Worm (Caenorhabditis elegans) whole organism, L1 larva: ENCODE measurements around the gene Y53G8AL.4.

Experiments used
- aha-1 ChIP-seq: fragments of 150-350 bp; optimal IDR thresholded peaks from 2 replicates; lab custom pipeline; 2014; ENCODE audit warnings: missing biosample characterization, missing genetic modification characterization
- blmp-1 ChIP-seq: fragments of 150-350 bp; optimal IDR thresholded peaks from 2 replicates; lab custom pipeline; 2014; ENCODE audit warnings: missing biosample characterization, missing genetic modification characterization
- ceh-63 ChIP-seq: fragments of 200-800 bp; sonication (Bioruptor generic); optimal IDR thresholded peaks from 2 replicates; lab custom pipeline; 2018; ENCODE audit warnings: mild to moderate bottlenecking, missing genetic modification characterization, missing compliant biosample characterization
- ceh-88 ChIP-seq: fragments of 200-800 bp; sonication (Bioruptor generic); IDR thresholded peaks from 2 replicates; pipeline ENCODE4 v1.3.6; 2022; ENCODE audit warnings: missing genetic modification characterization, missing compliant biosample characterization
- ceh-90 ChIP-seq: sonication (generic microtip); optimal IDR thresholded peaks from 2 replicates; lab custom pipeline; 2016; ENCODE audit warnings: missing genetic modification characterization, missing compliant biosample characterization
- dpl-1 ChIP-seq, 3 experiments: fragments of 150-350 bp in 2 of 3; sonication (generic microtip) in 1 of 3; optimal IDR thresholded peaks; 2 replicates each; lab custom pipeline; 2014 to 2017; ENCODE audit warnings: missing biosample characterization in 3 of 3, missing genetic modification characterization in 3 of 3, missing genetic modification reagents in 3 of 3
- dsc-1 ChIP-seq: sonication (generic microtip); optimal IDR thresholded peaks from 2 replicates; lab custom pipeline; 2016; ENCODE audit warnings: mild to moderate bottlenecking, missing genetic modification characterization, missing compliant biosample characterization
- efl-1 ChIP-seq, 4 experiments: fragments of 150-350 bp; optimal IDR thresholded peaks in 3 of 4; peaks in 1 of 4; 1 replicate in 1 of 4; 2 replicates in 3 of 4; lab custom pipeline; 2014; ENCODE audit warnings: missing biosample characterization in 2 of 4, missing genetic modification characterization in 2 of 4, missing genetic modification reagents in 2 of 4
- efl-3 ChIP-seq: fragments of 200-800 bp; sonication (Bioruptor generic); optimal IDR thresholded peaks from 2 replicates; lab custom pipeline; 2018; ENCODE audit warnings: mild to moderate bottlenecking, missing genetic modification characterization, missing compliant biosample characterization
- egl-27 ChIP-seq, 2 experiments: fragments of 150-350 bp in 1 of 2; sonication (generic microtip); optimal IDR thresholded peaks; 3 replicates each; lab custom pipeline; 2017 to 2018; ENCODE audit warnings: missing biosample characterization in 2 of 2, missing genetic modification characterization in 2 of 2, missing genetic modification reagents in 2 of 2
- elt-2 ChIP-seq: sonication (generic microtip); optimal IDR thresholded peaks from 2 replicates; lab custom pipeline; 2016; ENCODE audit warnings: missing genetic modification characterization, mild to moderate bottlenecking, inconsistent platforms, missing compliant biosample characterization, missing genetic modification reagents
- ets-5 ChIP-seq: fragments of 200-800 bp; sonication (Bioruptor generic); IDR thresholded peaks from 2 replicates; pipeline ENCODE4 v1.3.6; 2022; ENCODE audit warnings: missing genetic modification characterization, missing compliant biosample characterization
- fkh-10 ChIP-seq: sonication (generic microtip); optimal IDR thresholded peaks from 2 replicates; lab custom pipeline; 2017; ENCODE audit warnings: missing biosample characterization, missing genetic modification reagents, missing genetic modification characterization
- fkh-4 ChIP-seq: sonication (generic microtip); optimal IDR thresholded peaks from 2 replicates; lab custom pipeline; 2016; ENCODE audit warnings: missing compliant biosample characterization, missing genetic modification characterization, borderline replicate concordance
- fkh-8 ChIP-seq: sonication (generic microtip); optimal IDR thresholded peaks from 2 replicates; lab custom pipeline; 2016; ENCODE audit warnings: mild to moderate bottlenecking, missing genetic modification characterization, missing compliant biosample characterization
- fos-1 ChIP-seq: fragments of 150-350 bp; optimal IDR thresholded peaks from 2 replicates; lab custom pipeline; 2014; ENCODE audit warnings: missing biosample characterization, missing genetic modification characterization
- grh-1 ChIP-seq: fragments of 200-800 bp; sonication (Bioruptor generic); IDR thresholded peaks from 2 replicates; pipeline ENCODE4 v1.3.6; 2022; ENCODE audit warnings: missing genetic modification reagents, missing genetic modification characterization, missing compliant biosample characterization
- irx-1 ChIP-seq: sonication (generic microtip); optimal IDR thresholded peaks from 2 replicates; lab custom pipeline; 2016; ENCODE audit warnings: missing genetic modification characterization, missing compliant biosample characterization
- isw-1 ChIP-seq: fragments of 200-800 bp; sonication (Bioruptor generic); IDR thresholded peaks from 2 replicates; pipeline ENCODE4 v1.3.6; 2022; ENCODE audit warnings: missing genetic modification characterization, missing compliant biosample characterization
- jun-1 ChIP-seq: fragments of 150-350 bp; optimal IDR thresholded peaks from 2 replicates; lab custom pipeline; 2014; ENCODE audit warnings: missing biosample characterization, missing genetic modification reagents, missing genetic modification characterization
- lin-13 ChIP-seq: fragments of 150-350 bp; optimal IDR thresholded peaks from 2 replicates; lab custom pipeline; 2014; ENCODE audit warnings: missing biosample characterization, missing genetic modification reagents, missing genetic modification characterization
- lin-14 ChIP-seq: fragments of 200-800 bp; sonication (Bioruptor generic); optimal IDR thresholded peaks from 2 replicates; lab custom pipeline; 2018; ENCODE audit warnings: mild to moderate bottlenecking, missing genetic modification characterization, moderate library complexity, missing compliant biosample characterization
- lin-35 ChIP-seq, 2 experiments: fragments of 150-350 bp; optimal IDR thresholded peaks; 2 replicates each; lab custom pipeline; 2014; ENCODE audit warnings: missing biosample characterization in 2 of 2, missing genetic modification characterization in 2 of 2, missing genetic modification reagents in 2 of 2
- lin-39 ChIP-seq: fragments of 150-350 bp; optimal IDR thresholded peaks from 2 replicates; lab custom pipeline; 2014; ENCODE audit warnings: missing biosample characterization, missing genetic modification reagents, missing genetic modification characterization
- lir-3 ChIP-seq: sonication (generic microtip); optimal IDR thresholded peaks from 2 replicates; lab custom pipeline; 2016; ENCODE audit warnings: mild to moderate bottlenecking, missing genetic modification characterization, moderate library complexity, missing compliant biosample characterization; ENCODE audit not compliant: poor library complexity
- lsy-2 ChIP-seq, 2 experiments: fragments of 150-350 bp; optimal IDR thresholded peaks; 2 replicates each; lab custom pipeline; 2014; ENCODE audit warnings: missing biosample characterization in 2 of 2, missing genetic modification characterization in 2 of 2
- mef-2 ChIP-seq: fragments of 150-350 bp; optimal IDR thresholded peaks from 2 replicates; lab custom pipeline; 2014; ENCODE audit warnings: missing biosample characterization, missing genetic modification characterization
- nhr-11 ChIP-seq: fragments of 150-350 bp; optimal IDR thresholded peaks from 2 replicates; lab custom pipeline; 2014; ENCODE audit warnings: missing biosample characterization, missing genetic modification characterization
- nhr-19 ChIP-seq: fragments of 200-800 bp; sonication (Bioruptor generic); conservative IDR thresholded peaks from 2 replicates; pipeline ENCODE4 v1.3.6; 2022; ENCODE audit warnings: missing genetic modification characterization, missing compliant biosample characterization
- nhr-237 ChIP-seq: fragments of 150-350 bp; optimal IDR thresholded peaks from 2 replicates; lab custom pipeline; 2014; ENCODE audit warnings: missing biosample characterization, missing genetic modification characterization
- nhr-28 ChIP-seq: fragments of 150-350 bp; optimal IDR thresholded peaks from 2 replicates; lab custom pipeline; 2014; ENCODE audit warnings: missing biosample characterization, missing genetic modification characterization
- nhr-47 ChIP-seq: sonication (generic microtip); optimal IDR thresholded peaks from 2 replicates; lab custom pipeline; 2016; ENCODE audit warnings: mild to moderate bottlenecking, missing genetic modification characterization, moderate library complexity, missing compliant biosample characterization
- nhr-76 ChIP-seq: sonication (generic microtip); optimal IDR thresholded peaks from 2 replicates; lab custom pipeline; 2017; ENCODE audit warnings: missing biosample characterization, missing genetic modification characterization
- nhr-77 ChIP-seq: fragments of 150-350 bp; optimal IDR thresholded peaks from 2 replicates; lab custom pipeline; 2014; ENCODE audit warnings: missing biosample characterization, missing genetic modification characterization
- nhr-85 ChIP-seq: sonication (generic microtip); peaks from one replicate; lab custom pipeline; 2016; ENCODE audit warnings: missing genetic modification characterization, inconsistent platforms, missing compliant biosample characterization
- nhr-90 ChIP-seq: sonication (generic microtip); optimal IDR thresholded peaks from 2 replicates; lab custom pipeline; 2016; ENCODE audit warnings: mild to moderate bottlenecking, missing genetic modification characterization, missing compliant biosample characterization; ENCODE audit not compliant: poor library complexity
- pag-3 ChIP-seq: sonication (generic microtip); optimal IDR thresholded peaks from 2 replicates; lab custom pipeline; 2017; ENCODE audit warnings: missing genetic modification characterization, mild to moderate bottlenecking, missing compliant biosample characterization, antibody characterized with exemption, borderline replicate concordance; ENCODE audit not compliant: insufficient read depth
- pax-3 ChIP-seq: fragments of 200-800 bp; sonication (Bioruptor generic); optimal IDR thresholded peaks from 2 replicates; lab custom pipeline; 2018; ENCODE audit warnings: mild to moderate bottlenecking, missing genetic modification characterization, moderate library complexity, missing compliant biosample characterization
- pqm-1 ChIP-seq: sonication (generic microtip); optimal IDR thresholded peaks from 3 replicates; lab custom pipeline; 2017; ENCODE audit warnings: missing biosample characterization, missing genetic modification characterization
- sup-37 ChIP-seq: fragments of 200-800 bp; sonication (Bioruptor generic); optimal IDR thresholded peaks from 2 replicates; lab custom pipeline; 2018; ENCODE audit warnings: mild to moderate bottlenecking, missing genetic modification characterization, missing compliant biosample characterization
- tlp-1 ChIP-seq: fragments of 150-350 bp; optimal IDR thresholded peaks from 2 replicates; lab custom pipeline; 2014; ENCODE audit warnings: missing biosample characterization, missing genetic modification characterization
- unc-130 ChIP-seq: fragments of 150-350 bp; optimal IDR thresholded peaks from 2 replicates; lab custom pipeline; 2017; ENCODE audit warnings: missing biosample characterization, missing genetic modification characterization, inconsistent platforms
- unc-86 ChIP-seq: sonication (generic microtip); optimal IDR thresholded peaks from 2 replicates; lab custom pipeline; 2016; ENCODE audit warnings: missing genetic modification characterization, missing compliant biosample characterization
- ztf-11 ChIP-seq, 2 experiments: sonication (generic microtip); optimal IDR thresholded peaks; 2 replicates each; lab custom pipeline; 2016 to 2017; ENCODE audit warnings: missing genetic modification characterization in 2 of 2, missing biosample characterization in 1 of 2, missing compliant biosample characterization in 1 of 2

Y53G8AL.4 gene

ce11 chrIII:3255575-3255974, 5.1 kb upstream of the Y53G8AL.4 start, which contains the start of gene Y53G8AM.4:
Gene Y53G8AM.4 (minus strand): TSS chrIII:3255675.
- TF ChIP-seq egl-27 (tag; optimal IDR thresholded peaks at IDR 0.05; lab: Kevin White, UChicago), result no peak
- no peak for TF ChIP-seq efl-3 (GFP tag; lab: Kevin White, UChicago)
- TF ChIP-seq pag-3 (tag; lab: Kevin White, UChicago), result no peak
- TF ChIP-seq sup-37 (GFP tag; lab: Kevin White, UChicago), result no peak
- TF ChIP-seq lin-13 (GFP tag; lab: Kevin White, UChicago), result no peak
- TF ChIP-seq fkh-8 (tag; lab: Kevin White, UChicago), result peak; percentile 14

- no peak for TF ChIP-seq efl-1 (optimal IDR thresholded peaks at IDR 0.05; lab: Kevin White, UChicago)
- TF ChIP-seq efl-1 (GFP tag; optimal IDR thresholded peaks at IDR 0.05 in 1 of 2; lab: Kevin White, UChicago), result peak in 1 of 2 experiments; percentile 76
- no peak for TF ChIP-seq nhr-77 (tag; lab: Kevin White, UChicago)
Observed at ce11 chrIII:3255023-3255422, 4.6 kb upstream of the Y53G8AL.4 start.

- TF ChIP-seq lir-3 (tag; lab: Kevin White, UChicago) (no peak), blmp-1 (no peak), isw-1 (GFP tag; lab: Robert Waterston, UW) (no peak), jun-1 (tag; lab: Kevin White, UChicago) (no peak), ets-5 (no peak), lin-35 (GFP tag; optimal IDR thresholded peaks at IDR 0.05; lab: Kevin White, UChicago) (peak in 1 of 2 experiments; percentile 39), efl-1 (optimal IDR thresholded peaks at IDR 0.05; lab: Kevin White, UChicago) (no peak), efl-1 (GFP tag; optimal IDR thresholded peaks at IDR 0.05 in 1 of 2; lab: Kevin White, UChicago) (peak in 1 of 2 experiments; percentile 56), tlp-1 (peak; percentile 77), nhr-237 (tag; lab: Kevin White, UChicago) (no peak), efl-3 (GFP tag; lab: Kevin White, UChicago) (no peak), pqm-1 (peak; percentile 84), lin-14 (GFP tag; lab: Kevin White, UChicago) (peak; percentile 32), nhr-11 (tag; lab: Kevin White, UChicago) (no peak), elt-2 (tag; lab: Kevin White, UChicago) (peak; percentile 98)
Observed at ce11 chrIII:3253736-3254135, 3.3 kb upstream of the Y53G8AL.4 start.

DNA sequence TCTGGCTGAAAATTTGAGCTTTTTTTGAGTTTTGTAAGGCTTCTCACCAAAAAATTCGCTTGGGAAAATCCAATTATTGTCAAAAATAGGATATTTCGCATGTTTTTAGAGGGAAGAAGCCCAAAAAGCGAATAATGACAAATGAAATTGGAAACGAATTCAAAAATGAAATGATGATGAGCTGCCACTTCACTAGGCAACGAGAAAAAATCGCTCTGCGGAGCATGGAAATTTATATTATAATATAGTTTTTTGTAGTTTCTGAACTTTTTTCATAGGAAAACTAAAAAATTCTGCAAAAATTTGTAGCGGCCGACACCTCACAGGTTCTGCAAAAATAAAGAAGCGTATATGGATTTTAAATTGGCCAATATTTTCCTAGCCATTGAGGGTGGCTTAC, 2.6 kb upstream of the Y53G8AL.4 start, which contains the start of gene Y53G8AL.3:
TSS of gene Y53G8AL.3 (minus strand) at position 101 of the 400 bp plus-strand sequence.
- TF ChIP-seq ceh-88, result no peak
- TF ChIP-seq blmp-1, result no peak
- no peak for TF ChIP-seq nhr-85 (tag; lab: Kevin White, UChicago)
- no peak for TF ChIP-seq dpl-1 (GFP tag; optimal IDR thresholded peaks at IDR 0.05; lab: Kevin White, UChicago)
- TF ChIP-seq irx-1 (tag; lab: Kevin White, UChicago), result no peak
- no peak for TF ChIP-seq nhr-76 (tag; lab: Kevin White, UChicago)
- TF ChIP-seq lin-39 (tag; lab: Kevin White, UChicago), result no peak
- no peak for TF ChIP-seq pax-3
- no peak for TF ChIP-seq nhr-28
- TF ChIP-seq nhr-77 (tag; lab: Kevin White, UChicago), result no peak
- TF ChIP-seq sup-37 (GFP tag; lab: Kevin White, UChicago), result no peak
- no peak for TF ChIP-seq mef-2 (tag; lab: Kevin White, UChicago)
- no peak for TF ChIP-seq dsc-1 (tag; lab: Kevin White, UChicago)
- no peak for TF ChIP-seq lsy-2 (tag; optimal IDR thresholded peaks at IDR 0.05; lab: Kevin White, UChicago)
- TF ChIP-seq nhr-90, result no peak
- TF ChIP-seq, all 84 proteins: peak for 0

ce11 chrIII:3249038-3249420, 1.4 kb downstream of the Y53G8AL.4 start:
- no peak for TF ChIP-seq fkh-4 (tag; lab: Kevin White, UChicago)
- peak; percentile 64 for TF ChIP-seq nhr-85 (tag; lab: Kevin White, UChicago)
- peak; percentile 21 for TF ChIP-seq nhr-47
- TF ChIP-seq egl-27 (tag; optimal IDR thresholded peaks at IDR 0.05; lab: Kevin White, UChicago), result no peak
- no peak for TF ChIP-seq fos-1 (tag; lab: Kevin White, UChicago)
- TF ChIP-seq ceh-90 (tag; lab: Kevin White, UChicago), result no peak
- TF ChIP-seq nhr-76 (tag; lab: Kevin White, UChicago), result no peak
- TF ChIP-seq aha-1, result no peak
- no peak for TF ChIP-seq dsc-1 (tag; lab: Kevin White, UChicago)
- TF ChIP-seq unc-86 (tag; lab: Kevin White, UChicago), result no peak
- no peak for TF ChIP-seq nhr-77 (tag; lab: Kevin White, UChicago)
- TF ChIP-seq grh-1 (GFP tag; lab: Robert Waterston, UW), result no peak
- TF ChIP-seq ceh-63 (GFP tag; lab: Kevin White, UChicago), result no peak
- TF ChIP-seq nhr-19 (GFP tag; lab: Robert Waterston, UW), result no peak
- TF ChIP-seq unc-130 (tag; lab: Kevin White, UChicago), result no peak
- TF ChIP-seq ztf-11 (tag; optimal IDR thresholded peaks at IDR 0.05; lab: Kevin White, UChicago), result peak in 1 of 2 experiments; percentile 18
- TF ChIP-seq lin-13 (GFP tag; lab: Kevin White, UChicago), result no peak
- peak; percentile 32 for TF ChIP-seq irx-1 (tag; lab: Kevin White, UChicago)
- TF ChIP-seq fkh-10 (GFP tag; lab: Kevin White, UChicago), result no peak
